Worm (Caenorhabditis elegans): Measurements from ENCODE around the gene W03F9.4.

W03F9.4 gene

ce11 chrV:185694-186217, 34.6 kb upstream of the W03F9.4 start, which contains the start of gene arid-1 (continued):
- no peak for TF ChIP-seq efl-3 (GFP tag; optimal IDR thresholded peaks at IDR 0.05)
- TF ChIP-seq mdl-1 (tag; optimal IDR thresholded peaks at IDR 0.05) = peak in 1 of 2 experiments; percentile 41
- TF ChIP-seq nhr-85 (tag) = no peak
- TF ChIP-seq ets-5 (GFP tag; IDR thresholded peaks at IDR 0.05) = no peak
- TF ChIP-seq pqm-1 (tag; optimal IDR thresholded peaks at IDR 0.05) = no peak
- no peak for TF ChIP-seq unc-62 (GFP tag; optimal IDR thresholded peaks at IDR 0.05)
- TF ChIP-seq lsy-2 (tag; optimal IDR thresholded peaks at IDR 0.05) = peak; percentile 15 to 56
- peak; percentile 35 for TF ChIP-seq nhr-20 (tag; optimal IDR thresholded peaks at IDR 0.05)
- no peak for TF ChIP-seq egl-27 (tag; optimal IDR thresholded peaks at IDR 0.05)
- no peak for TF ChIP-seq pag-3 (tag; optimal IDR thresholded peaks at IDR 0.05; ENCODE audit: borderline replicate concordance, insufficient read depth)
- no peak for TF ChIP-seq nhr-19 (GFP tag; conservative IDR thresholded peaks at IDR 0.05)
- TF ChIP-seq nhr-12 (tag; optimal IDR thresholded peaks at IDR 0.05) = no peak
- no peak for TF ChIP-seq fos-1 (tag; optimal IDR thresholded peaks at IDR 0.05)
- no peak for TF ChIP-seq elt-2 (tag; optimal IDR thresholded peaks at IDR 0.05)
- TF ChIP-seq nhr-237 (tag; optimal IDR thresholded peaks at IDR 0.05) = no peak
- TF ChIP-seq pax-3 (tag; optimal IDR thresholded peaks at IDR 0.05) = no peak
- TF ChIP-seq mep-1 (tag; optimal IDR thresholded peaks at IDR 0.05) = peak; percentile 27
- no peak for TF ChIP-seq hlh-17 (GFP tag; optimal IDR thresholded peaks at IDR 0.05; ENCODE audit: borderline replicate concordance)
- TF ChIP-seq ztf-4 (tag; optimal IDR thresholded peaks at IDR 0.05) = no peak
- no peak for TF ChIP-seq nhr-77 (tag; optimal IDR thresholded peaks at IDR 0.05)
- TF ChIP-seq efl-1 (optimal IDR thresholded peaks at IDR 0.05) = peak; percentile 76 to 81
- TF ChIP-seq efl-1 (GFP tag; optimal IDR thresholded peaks at IDR 0.05 in 1 of 2) = peak; percentile 74 to 96
- TF ChIP-seq aly-2 (tag; optimal IDR thresholded peaks at IDR 0.05) = no peak
- TF ChIP-seq rnt-1 (tag; optimal IDR thresholded peaks at IDR 0.05) = no peak
- TF ChIP-seq tbx-2 (tag; optimal IDR thresholded peaks at IDR 0.05) = peak; percentile 34
- TF ChIP-seq lin-35 (GFP tag; optimal IDR thresholded peaks at IDR 0.05) = peak; percentile 74 to 87
- TF ChIP-seq isw-1 (GFP tag; IDR thresholded peaks at IDR 0.05) = peak; percentile 9
- no peak for TF ChIP-seq nhr-11 (tag; optimal IDR thresholded peaks at IDR 0.05)
- TF ChIP-seq zag-1 (tag; optimal IDR thresholded peaks at IDR 0.05) = no peak
- no peak for TF ChIP-seq fkh-8 (tag; optimal IDR thresholded peaks at IDR 0.05)
- TF ChIP-seq hlh-4 (tag; optimal IDR thresholded peaks at IDR 0.05) = no peak
- no peak for TF ChIP-seq sup-37 (GFP tag; optimal IDR thresholded peaks at IDR 0.05)
- TF ChIP-seq ztf-11 (tag; optimal IDR thresholded peaks at IDR 0.05) = no peak
- TF ChIP-seq ama-1 (optimal IDR thresholded peaks at IDR 0.05) = no peak
- no peak for TF ChIP-seq hpl-2 (GFP tag; optimal IDR thresholded peaks at IDR 0.05)
- peak in 2 of 3 experiments; percentile 0 to 44 for TF ChIP-seq ceh-82 (tag; optimal IDR thresholded peaks at IDR 0.05)
- no peak for TF ChIP-seq lir-3 (tag; optimal IDR thresholded peaks at IDR 0.05; ENCODE audit: poor library complexity)
- TF ChIP-seq lin-14 (GFP tag; optimal IDR thresholded peaks at IDR 0.05) = no peak
- TF ChIP-seq jun-1 (tag; optimal IDR thresholded peaks at IDR 0.05) = no peak
- TF ChIP-seq lin-13 (GFP tag; optimal IDR thresholded peaks at IDR 0.05) = no peak
- TF ChIP-seq nhr-76 (tag; optimal IDR thresholded peaks at IDR 0.05) = no peak
- peak; percentile 44 for TF ChIP-seq F16B12.6 (tag; optimal IDR thresholded peaks at IDR 0.05)
- TF ChIP-seq mef-2 (tag; optimal IDR thresholded peaks at IDR 0.05) = no peak
- TF ChIP-seq mab-9 (GFP tag; IDR thresholded peaks at IDR 0.05) = no peak
- TF ChIP-seq unc-130 (tag; optimal IDR thresholded peaks at IDR 0.05) = no peak
- peak; percentile 64 for TF ChIP-seq nhr-71 (tag; optimal IDR thresholded peaks at IDR 0.05)
- TF ChIP-seq snpc-4 (tag; optimal IDR thresholded peaks at IDR 0.05) = peak; percentile 18
- peak; percentile 21 for TF ChIP-seq lin-15B (tag; optimal IDR thresholded peaks at IDR 0.05)
- no peak for TF ChIP-seq nhr-28 (tag; optimal IDR thresholded peaks at IDR 0.05)
- no peak for TF ChIP-seq fkh-4 (tag; optimal IDR thresholded peaks at IDR 0.05; ENCODE audit: borderline replicate concordance)
- peak; percentile 26 for TF ChIP-seq nhr-90 (tag; optimal IDR thresholded peaks at IDR 0.05; ENCODE audit: poor library complexity)
- TF ChIP-seq C04F5.9 (tag; optimal IDR thresholded peaks at IDR 0.05) = no peak

All from whole organism, L1 larva.